Fruit fly (Drosophila melanogaster) whole organism, adult: Measurements from ENCODE around the gene hth.

Source experiments
- CG11617 ChIP-seq: fragments of 200-800 bp; sonication (Bioruptor generic); optimal IDR thresholded peaks from 2 replicates; lab custom pipeline; 2017; ENCODE audit warnings: mild to moderate bottlenecking, missing biosample characterization, missing genetic modification reagents, missing genetic modification characterization
- CG5204 ChIP-seq: fragments of 200-800 bp; sonication (Bioruptor generic); optimal IDR thresholded peaks from 2 replicates; lab custom pipeline; 2016; ENCODE audit warnings: missing biosample characterization, missing genetic modification characterization
- CG7045 ChIP-seq: fragments of 200-800 bp; sonication (Bioruptor generic); optimal IDR thresholded peaks from 2 replicates; lab custom pipeline; 2017; ENCODE audit warnings: missing biosample characterization, mild to moderate bottlenecking, missing genetic modification characterization

dm6 chr3R:10574527-10574926, 64.8 kb downstream of the hth start:
- TF ChIP-seq CG11617 (GFP tag; lab: Kevin White, UChicago) (no peak), CG5204 (no peak), CG7045 (GFP tag; lab: Kevin White, UChicago) (no peak)
